Worm (Caenorhabditis elegans): ENCODE measurements around the gene F46B6.6.

ce11 chrV:9784215-9784614, 2.5 kb downstream of the F46B6.6 start:
- no peak for TF ChIP-seq klf-2 (GFP tag; conservative IDR thresholded peaks at IDR 0.05)
- TF ChIP-seq cog-1 (tag; optimal IDR thresholded peaks at IDR 0.05), result no peak
- TF ChIP-seq ztf-23 (GFP tag; IDR thresholded peaks at IDR 0.05), result no peak
- no peak for TF ChIP-seq med-1 (GFP tag; optimal IDR thresholded peaks at IDR 0.05; ENCODE audit: insufficient read depth)
- no peak for TF ChIP-seq T22C8.4 (GFP tag; IDR thresholded peaks at IDR 0.05)
- no peak for TF ChIP-seq ref-1 (GFP tag; conservative IDR thresholded peaks at IDR 0.05)
- no peak for TF ChIP-seq ztf-29 (GFP tag; IDR thresholded peaks at IDR 0.05)

All from whole organism, midembryonic.